Fruit fly (Drosophila melanogaster): Measurements from ENCODE around the gene CG14435.
A peak's percentile ranks its signal among the peaks of the same experiment; 100 is the strongest.

The CG14435 gene

dm6 chrX:6794190-6794589 lies 49.5 kb downstream of the CG14435 start (continued):
- TF ChIP-seq Hr39 (optimal IDR thresholded peaks at IDR 0.05) = no peak
- TF ChIP-seq CG6272 (GFP tag; IDR thresholded peaks at IDR 0.05) = 0 out of 2 replicates have a peak, but pooled peaks have one; percentile 28
- peak; percentile 61 for TF ChIP-seq CG17361 (GFP tag; IDR thresholded peaks at IDR 0.05)
- TF ChIP-seq CG31441 (GFP tag; IDR thresholded peaks at IDR 0.05) = peak; percentile 73
- peak; percentile 68 for TF ChIP-seq ro (GFP tag; IDR thresholded peaks at IDR 0.05)
- TF ChIP-seq CG34422 (GFP tag; IDR thresholded peaks at IDR 0.05) = peak; percentile 87
- TF ChIP-seq tx (GFP tag; optimal IDR thresholded peaks at IDR 0.05) = peak; percentile 57
- peak; percentile 33; the same call in 1 of the 3 replicates for TF ChIP-seq croc (GFP tag; conservative IDR thresholded peaks at IDR 0.05)
- no peak for TF ChIP-seq CG15479 (GFP tag; optimal IDR thresholded peaks at IDR 0.05)
- TF ChIP-seq az2 (GFP tag; optimal IDR thresholded peaks at IDR 0.05) = peak; percentile 83
- peak; percentile 72 for TF ChIP-seq salm (tag; optimal IDR thresholded peaks at IDR 0.05)
- TF ChIP-seq esg (GFP tag; conservative IDR thresholded peaks at IDR 0.05) = peak; percentile 80
- peak; percentile 63 for TF ChIP-seq CG1529 (GFP tag; optimal IDR thresholded peaks at IDR 0.05)
- TF ChIP-seq Ets65A (GFP tag) = peak; percentile 97
- TF ChIP-seq CG18476 (GFP tag; optimal IDR thresholded peaks at IDR 0.05) = peak; percentile 72
- peak; percentile 75 for TF ChIP-seq CG30431 (GFP tag; optimal IDR thresholded peaks at IDR 0.05)
- TF ChIP-seq yki (optimal IDR thresholded peaks at IDR 0.05) = no peak
- TF ChIP-seq gro (GFP tag; optimal IDR thresholded peaks at IDR 0.05) = peak; percentile 78
- TF ChIP-seq gcm2 (GFP tag; optimal IDR thresholded peaks at IDR 0.05) = peak; percentile 77
- TF ChIP-seq lab (GFP tag; optimal IDR thresholded peaks at IDR 0.05) = peak; percentile 89
- no peak for TF ChIP-seq ato (GFP tag; IDR thresholded peaks at IDR 0.05; ENCODE audit: partially characterized antibody)
- TF ChIP-seq peb (GFP tag; IDR thresholded peaks at IDR 0.05) = peak; percentile 62
- peak; percentile 50 for TF ChIP-seq CG4282 (GFP tag; optimal IDR thresholded peaks at IDR 0.05)
- TF ChIP-seq slbo (GFP tag; IDR thresholded peaks at IDR 0.05) = peak; percentile 93
- TF ChIP-seq CG7987 (GFP tag; optimal IDR thresholded peaks at IDR 0.05) = peak; percentile 20
- TF ChIP-seq B-H2 (GFP tag; optimal IDR thresholded peaks at IDR 0.05) = no peak
- TF ChIP-seq Chrac-16 (GFP tag; optimal IDR thresholded peaks at IDR 0.05) = peak; percentile 72
- peak; percentile 88 for TF ChIP-seq unpg (GFP tag; optimal IDR thresholded peaks at IDR 0.05)
- peak; percentile 75 for TF ChIP-seq dati (GFP tag; IDR thresholded peaks at IDR 0.05)
- peak; percentile 81 for TF ChIP-seq CG11247 (GFP tag; IDR thresholded peaks at IDR 0.05)
- TF ChIP-seq CG31388 (GFP tag; optimal IDR thresholded peaks at IDR 0.05) = peak; percentile 46
- TF ChIP-seq CG10431 (GFP tag; optimal IDR thresholded peaks at IDR 0.05) = no peak
- TF ChIP-seq CG18619 (GFP tag; optimal IDR thresholded peaks at IDR 0.05) = peak; percentile 81
- peak; percentile 70 for TF ChIP-seq CG18262 (tag; optimal IDR thresholded peaks at IDR 0.05)
- peak; percentile 48; the same call in 1 of the 3 replicates for TF ChIP-seq C15 (GFP tag; IDR thresholded peaks at IDR 0.05)
- TF ChIP-seq pfk (GFP tag; optimal IDR thresholded peaks at IDR 0.05) = no peak
- TF ChIP-seq Jarid2 (GFP tag; optimal IDR thresholded peaks at IDR 0.05) = peak; percentile 51
- no peak for TF ChIP-seq CG13287 (GFP tag; IDR thresholded peaks at IDR 0.05; ENCODE audit: partially characterized antibody)
- peak; percentile 68 for TF ChIP-seq Usf (GFP tag; optimal IDR thresholded peaks at IDR 0.05)
- peak; percentile 80 for TF ChIP-seq CG10209 (GFP tag; optimal IDR thresholded peaks at IDR 0.05)
- peak; percentile 80 for TF ChIP-seq fu2 (GFP tag; optimal IDR thresholded peaks at IDR 0.05)
- TF ChIP-seq bcd (GFP tag; optimal IDR thresholded peaks at IDR 0.05) = peak; percentile 82
- TF ChIP-seq bsh (GFP tag; optimal IDR thresholded peaks at IDR 0.05) = peak in 1 of 2 experiments; percentile 69
- no peak for TF ChIP-seq grn (GFP tag; optimal IDR thresholded peaks at IDR 0.05)
- peak; percentile 41 for TF ChIP-seq CG3163 (GFP tag; optimal IDR thresholded peaks at IDR 0.05)
- TF ChIP-seq CG7839 (tag; optimal IDR thresholded peaks at IDR 0.05) = peak; percentile 89
- TF ChIP-seq CG17612 (GFP tag; IDR thresholded peaks at IDR 0.05) = peak; percentile 72; the same call in 1 of the 2 replicates
- TF ChIP-seq twi (tag; optimal IDR thresholded peaks at IDR 0.05) = no peak
- peak; percentile 86 for TF ChIP-seq Dbx (GFP tag; IDR thresholded peaks at IDR 0.05)
- TF ChIP-seq Dll (GFP tag; IDR thresholded peaks at IDR 0.05; ENCODE audit: partially characterized antibody) = no peak
- TF ChIP-seq sim (GFP tag; IDR thresholded peaks at IDR 0.05) = peak; percentile 59; the same call in 1 of the 2 replicates
- TF ChIP-seq Optix (GFP tag; IDR thresholded peaks at IDR 0.05) = peak; percentile 86

Measured in whole organism, embryonic.